Worm (Caenorhabditis elegans) whole organism, young adult: ENCODE results near the gene F41E6.17.

Experiments
- B0261.1 ChIP-seq: sonication (generic microtip); optimal IDR thresholded peaks from 2 replicates; lab custom pipeline; 2016; ENCODE audit warnings: mild to moderate bottlenecking, missing genetic modification characterization, moderate library complexity, missing compliant biosample characterization
- ZK185.1 ChIP-seq: sonication (generic microtip); optimal IDR thresholded peaks from 2 replicates; lab custom pipeline; 2016; ENCODE audit warnings: mild to moderate bottlenecking, missing genetic modification characterization, missing compliant biosample characterization; ENCODE audit not compliant: poor library complexity, severe bottlenecking
- ceh-27 ChIP-seq: fragments of 200-800 bp; sonication (Bioruptor generic); optimal IDR thresholded peaks from 2 replicates; lab custom pipeline; 2018; ENCODE audit warnings: mild to moderate bottlenecking, missing genetic modification characterization, moderate library complexity, missing compliant biosample characterization
- egrh-3 ChIP-seq: fragments of 200-800 bp; sonication (Bioruptor generic); IDR thresholded peaks from 2 replicates; pipeline ENCODE4 v1.3.6; 2022; ENCODE audit warnings: missing genetic modification reagents, missing genetic modification characterization, missing compliant biosample characterization
- repo-1 ChIP-seq: sonication (generic microtip); optimal IDR thresholded peaks from 2 replicates; lab custom pipeline; 2017; ENCODE audit warnings: mild to moderate bottlenecking, missing genetic modification characterization, missing compliant biosample characterization
- tbx-9 ChIP-seq: sonication (generic microtip); optimal IDR thresholded peaks from 2 replicates; lab custom pipeline; 2016; ENCODE audit warnings: borderline replicate concordance, missing genetic modification characterization, inconsistent platforms, missing compliant biosample characterization
- unc-62 ChIP-seq: fragments of 150-350 bp; optimal IDR thresholded peaks from 2 replicates; lab custom pipeline; 2014; ENCODE audit warnings: missing biosample characterization, missing genetic modification reagents, missing genetic modification characterization
- ztf-22 ChIP-seq: fragments of 200-800 bp; sonication (Bioruptor generic); optimal IDR thresholded peaks from 2 replicates; lab custom pipeline; 2018; ENCODE audit warnings: mild to moderate bottlenecking, missing genetic modification characterization, moderate library complexity, missing compliant biosample characterization

- TF ChIP-seq B0261.1 (tag; lab: Kevin White, UChicago) = no peak
- no peak for TF ChIP-seq ZK185.1
- no peak for TF ChIP-seq repo-1 (tag; lab: Kevin White, UChicago)
- no peak for TF ChIP-seq tbx-9 (tag; lab: Kevin White, UChicago)
- no peak for TF ChIP-seq egrh-3
- no peak for TF ChIP-seq unc-62 (GFP tag; lab: Kevin White, UChicago)
- no peak for TF ChIP-seq ceh-27 (GFP tag; lab: Kevin White, UChicago)
- no peak for TF ChIP-seq ztf-22 (GFP tag; lab: Kevin White, UChicago)
These were observed 42.9 kb upstream of the F41E6.17 start, which contains the start of gene C10B5.1 for ce11 chrV:8580961-8581360.
